Worm (Caenorhabditis elegans) whole organism, L2 larva: ENCODE results near the gene K03H6.4.

Experiments
- F13H6.1 ChIP-seq: sonication (generic microtip); optimal IDR thresholded peaks from 2 replicates; lab custom pipeline; 2016; ENCODE audit warnings: missing genetic modification characterization, missing compliant biosample characterization
- R02D3.7 ChIP-seq: fragments of 150-350 bp; optimal IDR thresholded peaks from 2 replicates; lab custom pipeline; 2014; ENCODE audit warnings: missing biosample characterization, missing genetic modification characterization
- Y55F3AM.14 ChIP-seq: fragments of 200-800 bp; sonication (Bioruptor generic); optimal IDR thresholded peaks from 2 replicates; lab custom pipeline; 2018; ENCODE audit warnings: mild to moderate bottlenecking, missing genetic modification characterization, missing compliant biosample characterization
- aly-2 ChIP-seq: fragments of 150-350 bp; optimal IDR thresholded peaks from 2 replicates; lab custom pipeline; 2014; ENCODE audit warnings: missing biosample characterization, missing genetic modification characterization
- blmp-1 ChIP-seq: sonication (generic microtip); optimal IDR thresholded peaks from 2 replicates; lab custom pipeline; 2017; ENCODE audit warnings: missing genetic modification characterization, mild to moderate bottlenecking, missing compliant biosample characterization, antibody characterized with exemption, moderate library complexity; ENCODE audit not compliant: insufficient read depth
- ceh-16 ChIP-seq: fragments of 150-350 bp; optimal IDR thresholded peaks from 2 replicates; lab custom pipeline; 2014; ENCODE audit warnings: missing biosample characterization, missing genetic modification characterization
- dmd-4 ChIP-seq: sonication (generic microtip); optimal IDR thresholded peaks from 2 replicates; lab custom pipeline; 2017; ENCODE audit warnings: missing biosample characterization, missing genetic modification characterization
- egl-27 ChIP-seq: sonication (generic microtip); optimal IDR thresholded peaks from 3 replicates; lab custom pipeline; 2017; ENCODE audit warnings: missing biosample characterization, missing genetic modification reagents, missing genetic modification characterization
- fos-1 ChIP-seq: fragments of 150-350 bp; optimal IDR thresholded peaks from 2 replicates; lab custom pipeline; 2014; ENCODE audit warnings: missing biosample characterization, missing genetic modification characterization
- gmeb-1 ChIP-seq: fragments of 150-350 bp; optimal IDR thresholded peaks from 2 replicates; lab custom pipeline; 2014; ENCODE audit warnings: missing biosample characterization, missing genetic modification characterization
- lin-11 ChIP-seq: fragments of 150-350 bp; sonication (generic microtip); optimal IDR thresholded peaks from 2 replicates; lab custom pipeline; 2014; ENCODE audit warnings: missing biosample characterization, missing genetic modification characterization, inconsistent platforms, mixed read lengths
- lin-13 ChIP-seq: fragments of 150-350 bp; optimal IDR thresholded peaks from 2 replicates; lab custom pipeline; 2014; ENCODE audit warnings: missing biosample characterization, missing genetic modification reagents, missing genetic modification characterization
- lsy-2 ChIP-seq, 2 experiments: fragments of 150-350 bp in 1 of 2; sonication (generic microtip) in 1 of 2; optimal IDR thresholded peaks; 2 replicates each; lab custom pipeline; 2014 to 2017; ENCODE audit warnings: missing biosample characterization in 2 of 2, missing genetic modification characterization in 2 of 2
- mab-5 ChIP-seq: fragments of 150-350 bp; optimal IDR thresholded peaks from 2 replicates; lab custom pipeline; 2014; ENCODE audit warnings: missing biosample characterization, missing genetic modification characterization
- mdl-1 ChIP-seq, 2 experiments: fragments of 150-350 bp in 1 of 2; sonication (generic microtip) in 1 of 2; optimal IDR thresholded peaks; 2 replicates each; lab custom pipeline; 2017; ENCODE audit warnings: missing biosample characterization in 2 of 2, missing genetic modification characterization in 2 of 2
- nhr-10 ChIP-seq: sonication (generic microtip); optimal IDR thresholded peaks from 2 replicates; lab custom pipeline; 2017; ENCODE audit warnings: missing biosample characterization, missing genetic modification characterization
- nhr-11 ChIP-seq: fragments of 150-350 bp; optimal IDR thresholded peaks from 2 replicates; lab custom pipeline; 2014; ENCODE audit warnings: missing biosample characterization, missing genetic modification characterization
- nhr-23 ChIP-seq: fragments of 150-350 bp; optimal IDR thresholded peaks from 2 replicates; lab custom pipeline; 2014; ENCODE audit warnings: missing biosample characterization, missing genetic modification reagents, missing genetic modification characterization
- nhr-25 ChIP-seq: fragments of 150-350 bp; sonication (generic microtip); optimal IDR thresholded peaks from 3 replicates; lab custom pipeline; 2014; ENCODE audit warnings: missing biosample characterization, missing genetic modification characterization
- nhr-6 ChIP-seq: fragments of 150-350 bp; optimal IDR thresholded peaks from 2 replicates; lab custom pipeline; 2014; ENCODE audit warnings: missing biosample characterization, missing genetic modification characterization
- nhr-77 ChIP-seq: fragments of 150-350 bp; optimal IDR thresholded peaks from 2 replicates; lab custom pipeline; 2014; ENCODE audit warnings: missing biosample characterization, missing genetic modification characterization
- peb-1 ChIP-seq: fragments of 150-350 bp; optimal IDR thresholded peaks from 2 replicates; lab custom pipeline; 2014; ENCODE audit warnings: missing biosample characterization, missing genetic modification characterization
- skn-1 ChIP-seq: sonication (generic microtip); optimal IDR thresholded peaks from 2 replicates; lab custom pipeline; 2017; ENCODE audit warnings: missing biosample characterization, missing genetic modification characterization
- sma-3 ChIP-seq: sonication (generic microtip); optimal IDR thresholded peaks from 2 replicates; lab custom pipeline; 2016; ENCODE audit warnings: missing genetic modification reagents, missing genetic modification characterization, missing compliant biosample characterization
- sma-9 ChIP-seq, 2 experiments: fragments of 150-350 bp in 1 of 2; sonication (generic microtip) in 1 of 2; optimal IDR thresholded peaks; 2 replicates each; lab custom pipeline; 2014 to 2016; ENCODE audit warnings: missing genetic modification characterization in 2 of 2, mild to moderate bottlenecking in 1 of 2, missing biosample characterization in 1 of 2, missing compliant biosample characterization in 1 of 2, missing genetic modification reagents in 1 of 2, moderate library complexity in 1 of 2
- snpc-4 ChIP-seq: fragments of 150-350 bp; optimal IDR thresholded peaks from 2 replicates; lab custom pipeline; 2014; ENCODE audit warnings: missing biosample characterization, missing genetic modification characterization
- unc-55 ChIP-seq: fragments of 150-350 bp; sonication (generic microtip); optimal IDR thresholded peaks from 3 replicates; lab custom pipeline; 2014; ENCODE audit warnings: missing biosample characterization, missing genetic modification reagents, missing genetic modification characterization
- ztf-4 ChIP-seq: fragments of 150-350 bp; optimal IDR thresholded peaks from 2 replicates; lab custom pipeline; 2014; ENCODE audit warnings: missing biosample characterization, missing genetic modification characterization

K03H6.4 gene

DNA sequence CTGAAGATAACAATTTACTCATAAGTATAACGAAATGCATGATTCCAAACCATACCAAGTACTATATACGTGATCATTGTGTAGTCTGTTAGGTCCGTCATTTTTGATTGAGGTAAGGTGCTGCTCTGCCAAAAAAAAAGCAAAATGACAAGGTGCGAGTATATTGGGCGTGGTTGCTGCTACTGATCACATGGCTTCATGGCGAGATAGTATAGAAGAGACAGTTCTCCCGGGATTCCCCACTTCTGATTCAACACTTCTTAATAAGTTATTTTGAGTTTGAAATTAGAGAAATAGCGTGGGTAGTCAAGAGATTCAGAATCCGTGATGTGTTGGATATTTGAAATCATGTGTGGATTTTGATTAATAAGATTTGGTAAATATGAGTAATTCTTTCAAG is at the start of gene K03H6.4:
Gene K03H6.4, minus strand, starts transcription at position 101 of the 400 bp plus-strand sequence.
- TF ChIP-seq blmp-1 (tag; lab: Kevin White, UChicago): no peak

DNA sequence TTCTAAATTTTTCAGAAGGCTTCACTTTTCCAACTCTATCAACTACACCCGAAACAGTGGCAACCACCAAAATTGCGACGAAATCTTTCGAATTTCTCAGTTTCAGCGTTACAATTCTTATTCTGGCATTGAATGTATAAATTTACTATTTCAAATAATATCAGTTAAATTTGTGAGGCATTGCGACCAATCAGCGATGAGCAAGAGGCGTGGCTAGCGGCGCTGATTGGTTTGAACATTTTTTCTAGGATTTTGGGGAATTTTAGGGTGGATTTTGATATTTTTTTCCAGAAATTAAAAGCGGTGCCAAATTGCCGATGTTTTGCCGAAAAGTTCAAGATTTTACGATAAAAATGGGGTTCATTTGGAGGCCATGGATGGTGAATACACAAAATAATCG is 46.5 kb upstream of the K03H6.4 start:
- TF ChIP-seq skn-1 (tag; lab: Kevin White, UChicago) (no peak), Y55F3AM.14 (GFP tag; lab: Kevin White, UChicago) (no peak), lsy-2 (tag; optimal IDR thresholded peaks at IDR 0.05; lab: Kevin White, UChicago) (no peak), aly-2 (tag; lab: Kevin White, UChicago) (no peak)

DNA sequence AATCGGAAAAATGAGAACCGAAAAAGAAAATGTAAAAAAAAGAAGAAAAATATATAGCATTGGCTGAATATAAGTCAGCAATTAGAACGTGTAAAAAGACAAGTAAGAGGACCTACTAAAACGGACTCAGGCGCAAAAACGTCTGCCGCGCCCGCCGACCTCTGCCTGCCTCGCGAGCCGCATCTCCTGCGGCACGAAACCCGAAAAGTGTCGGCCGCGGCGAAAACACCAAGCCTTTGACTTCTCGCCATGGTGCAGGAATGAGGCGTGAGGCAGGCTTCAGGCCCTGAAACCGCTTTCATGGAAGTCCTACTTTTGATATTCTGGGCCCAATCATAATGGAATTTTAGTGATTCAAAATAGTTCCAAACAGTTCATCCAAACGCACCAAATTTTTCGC is 44.6 kb upstream of the K03H6.4 start:
- TF ChIP-seq nhr-6 (tag; lab: Kevin White, UChicago) (no peak), mdl-1 (tag; optimal IDR thresholded peaks at IDR 0.05; lab: Kevin White, UChicago) (no peak), Y55F3AM.14 (GFP tag; lab: Kevin White, UChicago) (no peak), egl-27 (tag; lab: Kevin White, UChicago) (no peak), F13H6.1 (tag; lab: Kevin White, UChicago) (no peak), ztf-4 (no peak), peb-1 (tag; lab: Kevin White, UChicago) (no peak), snpc-4 (tag; lab: Kevin White, UChicago) (no peak), gmeb-1 (tag; lab: Kevin White, UChicago) (no peak), nhr-23 (tag; lab: Kevin White, UChicago) (no peak), dmd-4 (tag; lab: Kevin White, UChicago) (no peak), nhr-10 (tag; lab: Kevin White, UChicago) (no peak), skn-1 (tag; lab: Kevin White, UChicago) (no peak), ceh-16 (no peak), nhr-77 (tag; lab: Kevin White, UChicago) (no peak), mab-5 (tag; lab: Kevin White, UChicago) (no peak), lin-13 (GFP tag; lab: Kevin White, UChicago) (no peak), unc-55 (GFP tag; lab: Kevin White, UChicago) (no peak), nhr-11 (no peak), fos-1 (tag; lab: Kevin White, UChicago) (no peak)

DNA sequence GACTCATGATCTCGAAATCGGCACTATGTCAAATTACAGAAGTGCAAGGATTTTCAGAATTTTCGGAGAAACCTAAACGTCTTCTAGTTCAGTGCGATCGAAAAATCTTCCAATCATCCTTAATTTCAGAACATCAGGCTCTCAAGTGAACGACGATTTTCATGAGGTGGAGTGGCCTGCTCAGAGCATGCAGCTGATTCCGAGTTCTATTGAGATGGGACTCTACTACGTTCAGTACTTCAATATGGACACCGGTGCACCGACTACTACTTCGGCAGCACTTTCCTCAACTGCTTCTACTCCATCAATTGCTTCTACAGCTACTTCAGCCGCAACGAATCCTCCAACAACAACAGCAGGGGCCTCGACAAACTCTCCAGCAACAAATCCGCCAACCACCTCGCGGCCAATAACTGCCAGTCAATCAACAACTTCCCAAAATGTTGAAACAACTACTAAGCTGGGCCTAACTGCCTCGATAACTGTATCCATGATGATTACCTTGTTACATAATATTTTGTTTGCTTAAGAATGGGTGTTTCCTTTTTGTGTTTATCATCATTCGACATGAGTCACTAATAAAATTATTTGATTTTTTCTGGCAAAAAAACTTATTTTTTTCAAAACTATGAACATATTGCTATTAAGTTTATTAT is 42.5 kb upstream of the K03H6.4 start, which contains the start of gene Y41D4B.15:
Gene Y41D4B.15, plus strand, starts transcription at position 606 of the 656 bp plus-strand sequence.
- no peak for TF ChIP-seq lin-11
- no peak for TF ChIP-seq skn-1 (tag; lab: Kevin White, UChicago)
- no peak for TF ChIP-seq F13H6.1 (tag; lab: Kevin White, UChicago)
- no peak for TF ChIP-seq sma-3 (GFP tag; lab: Kevin White, UChicago)
- TF ChIP-seq fos-1 (tag; lab: Kevin White, UChicago): no peak
- no peak for TF ChIP-seq R02D3.7 (tag; lab: Kevin White, UChicago)
- TF ChIP-seq nhr-25 (tag; lab: Kevin White, UChicago): no peak
- TF ChIP-seq nhr-10 (tag; lab: Kevin White, UChicago): no peak
- TF ChIP-seq, all 48 proteins: peak for 0

DNA sequence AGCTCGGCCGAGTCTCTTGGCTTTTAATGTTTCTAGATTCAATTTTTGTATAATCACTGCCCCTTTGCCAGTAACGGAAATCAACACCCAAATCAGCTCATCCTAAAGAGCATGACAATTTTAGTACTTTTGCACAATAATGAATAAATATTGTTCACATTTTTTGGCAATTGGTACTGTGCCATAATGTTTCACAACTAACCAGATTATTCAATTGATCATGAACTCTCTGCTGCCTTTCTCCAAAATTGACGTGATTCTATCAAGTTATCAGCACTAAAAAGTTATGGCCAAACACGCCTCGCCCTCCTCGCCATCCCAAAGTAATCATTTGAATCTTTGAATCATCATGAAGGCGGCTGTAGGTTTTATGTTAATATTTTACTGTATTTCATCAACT is 40.8 kb upstream of the K03H6.4 start, which contains the start of gene hpo-6:
Gene hpo-6, plus strand, starts transcription at position 301 of the 400 bp plus-strand sequence.
- TF ChIP-seq nhr-11 (no peak), fos-1 (tag; lab: Kevin White, UChicago) (peak; percentile 20)

DNA sequence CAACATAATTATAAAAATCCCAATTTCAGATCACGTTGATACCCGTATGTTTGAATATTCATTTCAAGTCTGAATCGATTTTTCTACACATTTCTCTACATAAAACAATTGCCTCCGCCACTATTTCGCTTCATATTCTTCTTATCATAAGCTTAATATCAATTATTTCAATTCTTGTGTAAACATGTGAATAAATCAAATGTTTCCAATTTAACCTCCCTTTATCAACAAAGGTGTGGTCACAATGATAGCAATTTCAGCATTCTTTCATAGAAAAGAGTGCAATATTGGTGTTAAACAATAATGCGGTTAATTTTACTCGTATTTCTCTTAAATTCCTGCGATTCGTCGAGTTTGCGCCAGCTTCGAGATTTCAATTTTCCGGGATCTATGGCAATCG is 38.8 kb upstream of the K03H6.4 start, which contains the start of gene Y41D4B.17:
Gene Y41D4B.17, plus strand, starts transcription at position 174 of the 400 bp plus-strand sequence.
- no peak for TF ChIP-seq gmeb-1 (tag; lab: Kevin White, UChicago)
- peak; percentile 6 for TF ChIP-seq sma-9 (GFP tag; optimal IDR thresholded peaks at IDR 0.05; lab: Kevin White, UChicago)
- no peak for TF ChIP-seq sma-9 (tag; optimal IDR thresholded peaks at IDR 0.05; lab: Kevin White, UChicago)
- TF ChIP-seq nhr-25 (tag; lab: Kevin White, UChicago): no peak
- TF ChIP-seq fos-1 (tag; lab: Kevin White, UChicago): peak; percentile 82
